Worm (Caenorhabditis elegans) whole organism, L2 larva: ENCODE measurements around the gene fbxa-143.
A peak's percentile ranks its signal among the peaks of the same experiment; 100 is the strongest.

Experiments
- C34F6.9 ChIP-seq: fragments of 150-350 bp; optimal IDR thresholded peaks from 2 replicates; lab custom pipeline; 2014; ENCODE audit warnings: missing biosample characterization, missing genetic modification characterization
- F13H6.1 ChIP-seq: sonication (generic microtip); optimal IDR thresholded peaks from 2 replicates; lab custom pipeline; 2016; ENCODE audit warnings: missing genetic modification characterization, missing compliant biosample characterization
- R02D3.7 ChIP-seq: fragments of 150-350 bp; optimal IDR thresholded peaks from 2 replicates; lab custom pipeline; 2014; ENCODE audit warnings: missing biosample characterization, missing genetic modification characterization
- Y55F3AM.14 ChIP-seq: fragments of 200-800 bp; sonication (Bioruptor generic); optimal IDR thresholded peaks from 2 replicates; lab custom pipeline; 2018; ENCODE audit warnings: mild to moderate bottlenecking, missing genetic modification characterization, missing compliant biosample characterization
- alr-1 ChIP-seq: fragments of 150-350 bp; optimal IDR thresholded peaks from 2 replicates; lab custom pipeline; 2014; ENCODE audit warnings: missing biosample characterization, missing genetic modification characterization
- aly-2 ChIP-seq: fragments of 150-350 bp; optimal IDR thresholded peaks from 2 replicates; lab custom pipeline; 2014; ENCODE audit warnings: missing biosample characterization, missing genetic modification characterization
- ceh-16 ChIP-seq: fragments of 150-350 bp; optimal IDR thresholded peaks from 2 replicates; lab custom pipeline; 2014; ENCODE audit warnings: missing biosample characterization, missing genetic modification characterization
- ceh-82 ChIP-seq: fragments of 150-350 bp; optimal IDR thresholded peaks from 2 replicates; lab custom pipeline; 2014; ENCODE audit warnings: missing biosample characterization, missing genetic modification characterization
- dmd-4 ChIP-seq: sonication (generic microtip); optimal IDR thresholded peaks from 2 replicates; lab custom pipeline; 2017; ENCODE audit warnings: missing biosample characterization, missing genetic modification characterization
- elt-3 ChIP-seq: sonication (generic microtip); optimal IDR thresholded peaks from 2 replicates; lab custom pipeline; 2017; ENCODE audit warnings: missing biosample characterization, missing genetic modification characterization
- fos-1 ChIP-seq: fragments of 150-350 bp; optimal IDR thresholded peaks from 2 replicates; lab custom pipeline; 2014; ENCODE audit warnings: missing biosample characterization, missing genetic modification characterization
- gmeb-1 ChIP-seq: fragments of 150-350 bp; optimal IDR thresholded peaks from 2 replicates; lab custom pipeline; 2014; ENCODE audit warnings: missing biosample characterization, missing genetic modification characterization
- lin-11 ChIP-seq: fragments of 150-350 bp; sonication (generic microtip); optimal IDR thresholded peaks from 2 replicates; lab custom pipeline; 2014; ENCODE audit warnings: missing biosample characterization, missing genetic modification characterization, inconsistent platforms, mixed read lengths
- lin-13 ChIP-seq: fragments of 150-350 bp; optimal IDR thresholded peaks from 2 replicates; lab custom pipeline; 2014; ENCODE audit warnings: missing biosample characterization, missing genetic modification reagents, missing genetic modification characterization
- lin-39 ChIP-seq: fragments of 150-350 bp; optimal IDR thresholded peaks from 2 replicates; lab custom pipeline; 2014; ENCODE audit warnings: missing biosample characterization, missing genetic modification reagents, missing genetic modification characterization
- lsy-2 ChIP-seq, 2 experiments: fragments of 150-350 bp in 1 of 2; sonication (generic microtip) in 1 of 2; optimal IDR thresholded peaks; 2 replicates each; lab custom pipeline; 2014 to 2017; ENCODE audit warnings: missing biosample characterization in 2 of 2, missing genetic modification characterization in 2 of 2
- mbf-1 ChIP-seq: sonication (generic microtip); optimal IDR thresholded peaks from 2 replicates; lab custom pipeline; 2017; ENCODE audit warnings: missing biosample characterization, missing genetic modification characterization
- mdl-1 ChIP-seq, 2 experiments: fragments of 150-350 bp in 1 of 2; sonication (generic microtip) in 1 of 2; optimal IDR thresholded peaks; 2 replicates each; lab custom pipeline; 2017; ENCODE audit warnings: missing biosample characterization in 2 of 2, missing genetic modification characterization in 2 of 2
- nhr-10 ChIP-seq: sonication (generic microtip); optimal IDR thresholded peaks from 2 replicates; lab custom pipeline; 2017; ENCODE audit warnings: missing biosample characterization, missing genetic modification characterization
- nhr-11 ChIP-seq: fragments of 150-350 bp; optimal IDR thresholded peaks from 2 replicates; lab custom pipeline; 2014; ENCODE audit warnings: missing biosample characterization, missing genetic modification characterization
- nhr-23 ChIP-seq: fragments of 150-350 bp; optimal IDR thresholded peaks from 2 replicates; lab custom pipeline; 2014; ENCODE audit warnings: missing biosample characterization, missing genetic modification reagents, missing genetic modification characterization
- nhr-25 ChIP-seq: fragments of 150-350 bp; sonication (generic microtip); optimal IDR thresholded peaks from 3 replicates; lab custom pipeline; 2014; ENCODE audit warnings: missing biosample characterization, missing genetic modification characterization
- nhr-6 ChIP-seq: fragments of 150-350 bp; optimal IDR thresholded peaks from 2 replicates; lab custom pipeline; 2014; ENCODE audit warnings: missing biosample characterization, missing genetic modification characterization
- nhr-77 ChIP-seq: fragments of 150-350 bp; optimal IDR thresholded peaks from 2 replicates; lab custom pipeline; 2014; ENCODE audit warnings: missing biosample characterization, missing genetic modification characterization
- peb-1 ChIP-seq: fragments of 150-350 bp; optimal IDR thresholded peaks from 2 replicates; lab custom pipeline; 2014; ENCODE audit warnings: missing biosample characterization, missing genetic modification characterization
- sem-4 ChIP-seq: fragments of 150-350 bp; optimal IDR thresholded peaks from 2 replicates; lab custom pipeline; 2014; ENCODE audit warnings: missing biosample characterization, missing genetic modification reagents, missing genetic modification characterization
- skn-1 ChIP-seq: sonication (generic microtip); optimal IDR thresholded peaks from 2 replicates; lab custom pipeline; 2017; ENCODE audit warnings: missing biosample characterization, missing genetic modification characterization
- snpc-4 ChIP-seq: fragments of 150-350 bp; optimal IDR thresholded peaks from 2 replicates; lab custom pipeline; 2014; ENCODE audit warnings: missing biosample characterization, missing genetic modification characterization
- unc-39 ChIP-seq: fragments of 150-350 bp; optimal IDR thresholded peaks from 2 replicates; lab custom pipeline; 2014; ENCODE audit warnings: missing biosample characterization, missing genetic modification characterization
- unc-55 ChIP-seq: fragments of 150-350 bp; sonication (generic microtip); optimal IDR thresholded peaks from 3 replicates; lab custom pipeline; 2014; ENCODE audit warnings: missing biosample characterization, missing genetic modification reagents, missing genetic modification characterization
- zag-1 ChIP-seq: fragments of 150-350 bp; optimal IDR thresholded peaks from 2 replicates; lab custom pipeline; 2014; ENCODE audit warnings: missing biosample characterization, missing genetic modification characterization
- ztf-1 ChIP-seq: fragments of 200-800 bp; sonication (Bioruptor generic); conservative IDR thresholded peaks from 2 replicates; pipeline ENCODE4 v1.3.6; 2022; ENCODE audit warnings: missing genetic modification characterization, missing compliant biosample characterization
- ztf-11 ChIP-seq: sonication (generic microtip); optimal IDR thresholded peaks from 2 replicates; lab custom pipeline; 2017; ENCODE audit warnings: missing biosample characterization, missing genetic modification characterization
- ztf-4 ChIP-seq: fragments of 150-350 bp; optimal IDR thresholded peaks from 2 replicates; lab custom pipeline; 2014; ENCODE audit warnings: missing biosample characterization, missing genetic modification characterization

fbxa-143 gene

ce11 chrV:16127401-16127800, at the start of gene fbxa-143:
Gene fbxa-143 (minus strand): TSS chrV:16127501.
- TF ChIP-seq nhr-23 (no peak), C34F6.9 (no peak), nhr-6 (tag; lab: Kevin White, UChicago) (no peak), snpc-4 (no peak), Y55F3AM.14 (GFP tag; lab: Kevin White, UChicago) (no peak), ztf-4 (no peak), elt-3 (tag; lab: Kevin White, UChicago) (no peak), nhr-10 (tag; lab: Kevin White, UChicago) (no peak), nhr-11 (tag; lab: Kevin White, UChicago) (no peak), nhr-25 (tag; lab: Kevin White, UChicago) (no peak), unc-55 (GFP tag; lab: Kevin White, UChicago) (no peak), ztf-11 (tag; lab: Kevin White, UChicago) (no peak), lin-39 (tag; lab: Kevin White, UChicago) (no peak), skn-1 (tag; lab: Kevin White, UChicago) (no peak), lsy-2 (tag; optimal IDR thresholded peaks at IDR 0.05; lab: Kevin White, UChicago) (no peak), fos-1 (tag; lab: Kevin White, UChicago) (no peak), gmeb-1 (tag; lab: Kevin White, UChicago) (no peak), zag-1 (tag; lab: Kevin White, UChicago) (no peak), lin-11 (tag; lab: Kevin White, UChicago) (no peak), mdl-1 (tag; optimal IDR thresholded peaks at IDR 0.05; lab: Kevin White, UChicago) (no peak)

DNA sequence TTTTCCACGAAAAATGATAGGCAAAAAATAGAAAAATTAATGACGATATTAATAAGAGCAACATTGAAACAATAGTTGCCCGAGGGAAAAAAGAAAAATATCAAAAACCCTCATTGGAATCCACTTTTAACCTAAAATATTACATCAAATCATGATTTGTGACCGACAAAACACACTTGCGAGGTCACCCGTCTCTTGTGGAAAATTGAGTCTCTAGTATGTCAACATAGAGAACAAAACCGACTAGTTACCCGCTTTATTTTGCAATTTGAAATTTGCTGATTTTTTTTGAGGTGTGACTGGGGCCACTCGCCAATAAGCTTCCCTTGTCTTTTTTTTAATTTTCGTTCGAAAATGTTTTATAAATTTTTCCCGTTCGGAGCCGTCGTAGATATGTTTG, 48.5 kb upstream of the fbxa-143 start, which contains the start of gene cyp-33D1:
Gene cyp-33D1 (minus strand): TSS at position 101 of the 400 bp plus-strand sequence.
- TF ChIP-seq R02D3.7 (no peak), zag-1 (tag; lab: Kevin White, UChicago) (no peak), ceh-16 (tag; lab: Kevin White, UChicago) (no peak), snpc-4 (no peak), lin-13 (GFP tag; lab: Kevin White, UChicago) (no peak), aly-2 (tag; lab: Kevin White, UChicago) (no peak), nhr-6 (tag; lab: Kevin White, UChicago) (no peak), dmd-4 (no peak), Y55F3AM.14 (GFP tag; lab: Kevin White, UChicago) (no peak), F13H6.1 (tag; lab: Kevin White, UChicago) (no peak), mbf-1 (tag; lab: Kevin White, UChicago) (no peak)

DNA sequence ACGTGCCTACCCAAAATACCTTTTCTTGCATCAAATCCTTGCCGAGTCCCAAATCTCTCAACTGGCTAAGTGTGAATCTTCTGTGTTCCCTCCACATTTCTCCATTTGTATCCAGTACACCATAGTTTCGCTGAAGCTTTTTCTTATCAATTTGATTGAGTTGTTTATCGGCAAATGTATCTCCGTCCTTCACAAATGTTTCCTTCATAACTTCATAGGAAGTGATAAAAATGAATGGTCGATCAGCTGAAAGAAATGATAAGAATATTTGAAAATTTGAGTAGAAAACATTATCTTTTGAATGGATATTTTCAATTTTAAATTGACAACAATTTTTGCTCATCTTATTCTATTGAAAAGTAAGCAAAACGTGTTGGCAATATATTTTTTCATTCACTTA, 47.9 kb upstream of the fbxa-143 start:
- TF ChIP-seq sem-4 (tag; lab: Kevin White, UChicago) (no peak), lin-11 (tag; lab: Kevin White, UChicago) (no peak), fos-1 (tag; lab: Kevin White, UChicago) (peak; percentile 65)
- TF ChIP-seq, all 48 proteins: peak for 1

- peak; percentile 35 for TF ChIP-seq fos-1 (tag; lab: Kevin White, UChicago)
- no peak for TF ChIP-seq peb-1 (tag; lab: Kevin White, UChicago)
These were observed 46.8 kb upstream of the fbxa-143 start for ce11 chrV:16174109-16174508.

DNA sequence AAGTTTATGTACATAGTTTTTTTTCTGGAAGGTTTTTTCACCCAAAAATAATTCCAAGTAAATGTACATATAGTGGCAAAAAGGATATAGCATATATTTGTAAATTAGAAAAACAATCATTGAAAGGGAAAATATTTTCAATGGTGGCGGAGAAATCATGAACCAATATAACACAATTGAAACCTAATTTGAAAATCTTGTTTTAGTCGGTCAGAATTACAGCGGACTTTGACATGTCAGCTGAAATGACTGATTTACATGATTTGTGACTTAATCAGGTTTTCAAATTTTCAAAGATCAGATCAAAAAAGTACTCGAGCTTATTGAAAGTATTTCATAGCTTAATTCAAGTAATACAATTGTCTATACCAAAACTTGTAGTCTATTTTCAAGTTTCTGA, 44.4 kb upstream of the fbxa-143 start, which contains the start of gene K05D4.9:
Gene K05D4.9 (minus strand): TSS at position 101 of the 400 bp plus-strand sequence.
- TF ChIP-seq ceh-82 (tag; lab: Kevin White, UChicago): no peak
- TF ChIP-seq unc-39 (tag; lab: Kevin White, UChicago): no peak

DNA sequence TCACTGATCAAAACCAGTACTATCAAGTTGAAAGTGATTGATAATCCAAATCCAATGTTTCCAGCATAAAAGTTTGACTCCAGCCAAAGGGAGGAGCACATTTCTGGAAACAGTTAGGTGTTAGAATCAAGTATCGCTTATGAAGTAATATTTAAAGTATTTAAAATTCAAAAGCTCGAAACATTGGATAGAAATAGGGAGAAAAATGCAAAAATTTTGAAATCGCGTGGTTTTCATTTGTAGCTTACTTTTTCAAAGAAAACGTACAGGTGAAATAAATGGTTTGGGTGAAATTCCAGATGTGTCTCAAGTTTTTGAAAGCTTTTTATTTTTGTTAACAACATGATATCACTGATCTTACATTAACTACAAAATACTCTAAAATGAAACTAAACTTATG, 41.7 kb upstream of the fbxa-143 start, which contains the start of gene str-111:
Gene str-111 (minus strand): TSS at position 101 of the 400 bp plus-strand sequence.
- TF ChIP-seq ceh-82 (tag; lab: Kevin White, UChicago) (no peak), alr-1 (no peak), fos-1 (tag; lab: Kevin White, UChicago) (no peak), ceh-16 (tag; lab: Kevin White, UChicago) (no peak), nhr-77 (tag; lab: Kevin White, UChicago) (no peak), R02D3.7 (no peak), Y55F3AM.14 (GFP tag; lab: Kevin White, UChicago) (no peak), ztf-4 (no peak), gmeb-1 (tag; lab: Kevin White, UChicago) (no peak), peb-1 (tag; lab: Kevin White, UChicago) (no peak), sem-4 (tag; lab: Kevin White, UChicago) (no peak), dmd-4 (no peak), nhr-23 (no peak), nhr-10 (tag; lab: Kevin White, UChicago) (no peak), mbf-1 (tag; lab: Kevin White, UChicago) (no peak), skn-1 (tag; lab: Kevin White, UChicago) (no peak), ztf-11 (tag; lab: Kevin White, UChicago) (no peak), ztf-1 (no peak), lin-11 (tag; lab: Kevin White, UChicago) (no peak)
- TF ChIP-seq, all 48 proteins: peak for 0
